Worm (Caenorhabditis elegans) whole organism, L3 larva: ENCODE results near the gene Y116F11B.2.

Experiments
- aly-2 ChIP-seq: fragments of 150-350 bp; optimal IDR thresholded peaks from 2 replicates; lab custom pipeline; 2014; ENCODE audit warnings: missing biosample characterization, missing genetic modification characterization
- ama-1 ChIP-seq: fragments of 150-350 bp; optimal IDR thresholded peaks from 2 replicates; lab custom pipeline; 2018
- fos-1 ChIP-seq: fragments of 150-350 bp; optimal IDR thresholded peaks from 2 replicates; lab custom pipeline; 2014; ENCODE audit warnings: missing biosample characterization, missing genetic modification characterization
- jun-1 ChIP-seq: fragments of 150-350 bp; optimal IDR thresholded peaks from 2 replicates; lab custom pipeline; 2014; ENCODE audit warnings: missing biosample characterization, missing genetic modification reagents, missing genetic modification characterization
- lin-15B ChIP-seq: fragments of 150-350 bp; optimal IDR thresholded peaks from 2 replicates; lab custom pipeline; 2014; ENCODE audit warnings: missing biosample characterization, missing genetic modification characterization
- nhr-12 ChIP-seq: fragments of 150-350 bp; optimal IDR thresholded peaks from 2 replicates; lab custom pipeline; 2014; ENCODE audit warnings: missing biosample characterization, missing genetic modification characterization
- nhr-43 ChIP-seq: sonication (generic microtip); optimal IDR thresholded peaks from 2 replicates; lab custom pipeline; 2016; ENCODE audit warnings: mild to moderate bottlenecking, missing genetic modification characterization, missing compliant biosample characterization; ENCODE audit not compliant: poor library complexity, severe bottlenecking
- unc-39 ChIP-seq: sonication (generic microtip); optimal IDR thresholded peaks from 4 replicates; lab custom pipeline; 2017; ENCODE audit warnings: missing biosample characterization, missing genetic modification characterization

- TF ChIP-seq nhr-12 (tag; lab: Kevin White, UChicago) (no peak), unc-39 (tag; lab: Kevin White, UChicago) (no peak), ama-1 (lab: Kevin White, UChicago) (no peak), aly-2 (no peak), fos-1 (tag; lab: Kevin White, UChicago) (no peak), lin-15B (no peak), nhr-43 (tag; lab: Kevin White, UChicago) (no peak), jun-1 (tag; lab: Kevin White, UChicago) (no peak)
Measured at ce11 chrV:19829225-19829624, 28.3 kb upstream of the Y116F11B.2 start.
